Fruit fly (Drosophila melanogaster) Kc167 (cell line): Measurements from ENCODE around the gene Dpy-30L1.

Experiments used
- Myc ChIP-seq: fragments of >200 bp; optimal IDR thresholded peaks from 2 replicates; lab custom pipeline; 2017; ENCODE audit warnings: missing external identifiers
- Sin3A ChIP-seq: fragments of >200 bp; optimal IDR thresholded peaks from 2 replicates; lab custom pipeline; 2018; ENCODE audit warnings: missing external identifiers
- h ChIP-seq: fragments of >200 bp; optimal IDR thresholded peaks from 3 replicates; lab custom pipeline; 2018; ENCODE audit warnings: missing external identifiers
- insv ChIP-seq: fragments of >200 bp; optimal IDR thresholded peaks from 3 replicates; lab custom pipeline; 2018; ENCODE audit warnings: missing external identifiers
- psq ChIP-seq: fragments of >200 bp; optimal IDR thresholded peaks from 2 replicates; lab custom pipeline; 2017; ENCODE audit warnings: missing external identifiers
- ttk ChIP-seq: sonication (Bioruptor generic); optimal IDR thresholded peaks from 2 replicates; lab custom pipeline; 2017; ENCODE audit warnings: missing external identifiers

Gene Dpy-30L1

DNA sequence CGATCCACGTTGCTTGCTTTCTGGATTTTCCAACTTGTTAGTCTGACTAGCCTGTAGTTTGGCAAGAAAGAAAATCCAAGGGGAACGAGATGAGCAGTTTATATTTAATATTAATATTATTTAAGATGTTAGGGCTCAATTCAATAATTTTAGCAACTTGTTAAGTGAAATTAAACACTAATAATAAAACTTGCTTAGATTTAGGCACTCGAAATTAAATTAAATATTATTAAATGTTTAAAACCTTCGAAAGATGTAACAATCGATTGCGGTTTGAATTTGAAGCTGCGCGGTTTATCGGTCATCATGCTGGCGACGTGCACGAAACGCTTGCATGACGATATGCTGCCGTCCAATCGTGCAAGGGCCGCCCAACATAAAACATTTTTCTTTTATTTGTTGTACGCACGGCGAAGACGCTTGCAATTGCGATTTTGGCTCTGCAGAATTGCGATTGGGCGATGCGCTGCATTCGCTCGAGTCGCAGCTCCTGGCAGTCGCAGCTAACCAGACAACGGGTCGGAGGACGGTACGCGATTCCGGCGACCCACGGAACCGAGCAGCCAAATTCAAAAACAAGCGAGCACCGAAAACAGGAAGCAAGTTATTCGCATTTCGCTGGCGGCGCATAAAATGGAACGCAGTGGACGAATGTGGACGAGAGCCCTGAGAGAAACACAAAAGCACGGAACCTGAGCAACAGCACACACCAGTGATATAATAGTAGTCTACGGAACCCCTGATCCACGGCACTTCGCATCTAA, 4.7 kb downstream of the Dpy-30L1 start, which contains the start of the genes Vha16-5 and CG12299:
Gene Vha16-5 (minus strand): TSS at position 51 of the 764 bp plus-strand sequence.
Gene CG12299 (plus strand): TSS at position 353 of the 764 bp plus-strand sequence.
- no peak for TF ChIP-seq psq (lab: Kevin White, UChicago)
- TF ChIP-seq h (lab: Kevin White, UChicago): no peak
- TF ChIP-seq insv: no peak
- TF ChIP-seq Sin3A (lab: Kevin White, UChicago): no peak
- no peak for TF ChIP-seq Myc
- no peak for TF ChIP-seq ttk (lab: Kevin White, UChicago)

- TF ChIP-seq insv (no peak), ttk (lab: Kevin White, UChicago) (no peak), h (lab: Kevin White, UChicago) (no peak), Myc (no peak), psq (lab: Kevin White, UChicago) (no peak), Sin3A (lab: Kevin White, UChicago) (no peak)
These were observed 11.3 kb downstream of the Dpy-30L1 start, which contains the start of gene CG6729 for dm6 chr2L:10743714-10744113. Gene CG6729, minus strand, starts transcription at chr2L:10743935.

- TF ChIP-seq ttk (lab: Kevin White, UChicago): no peak
- TF ChIP-seq insv: no peak
- no peak for TF ChIP-seq psq (lab: Kevin White, UChicago)
- no peak for TF ChIP-seq Sin3A (lab: Kevin White, UChicago)
- no peak for TF ChIP-seq Myc
- TF ChIP-seq h (lab: Kevin White, UChicago): no peak
These were observed 15.8 kb downstream of the Dpy-30L1 start for dm6 chr2L:10748218-10748617.

dm6 chr2L:10749607-10750467, 17.4 kb downstream of the Dpy-30L1 start:
- TF ChIP-seq Sin3A (lab: Kevin White, UChicago) (no peak), h (lab: Kevin White, UChicago) (no peak), psq (lab: Kevin White, UChicago) (no peak), insv (no peak), Myc (no peak), ttk (lab: Kevin White, UChicago) (no peak)

- no peak for TF ChIP-seq Myc
- no peak for TF ChIP-seq psq (lab: Kevin White, UChicago)
- TF ChIP-seq ttk (lab: Kevin White, UChicago): no peak
- no peak for TF ChIP-seq h (lab: Kevin White, UChicago)
- TF ChIP-seq Sin3A (lab: Kevin White, UChicago): no peak
- no peak for TF ChIP-seq insv
These were observed 18.6 kb downstream of the Dpy-30L1 start for dm6 chr2L:10750915-10751612.

dm6 chr2L:10751879-10752620, 19.6 kb downstream of the Dpy-30L1 start:
- TF ChIP-seq ttk (lab: Kevin White, UChicago): no peak

DNA sequence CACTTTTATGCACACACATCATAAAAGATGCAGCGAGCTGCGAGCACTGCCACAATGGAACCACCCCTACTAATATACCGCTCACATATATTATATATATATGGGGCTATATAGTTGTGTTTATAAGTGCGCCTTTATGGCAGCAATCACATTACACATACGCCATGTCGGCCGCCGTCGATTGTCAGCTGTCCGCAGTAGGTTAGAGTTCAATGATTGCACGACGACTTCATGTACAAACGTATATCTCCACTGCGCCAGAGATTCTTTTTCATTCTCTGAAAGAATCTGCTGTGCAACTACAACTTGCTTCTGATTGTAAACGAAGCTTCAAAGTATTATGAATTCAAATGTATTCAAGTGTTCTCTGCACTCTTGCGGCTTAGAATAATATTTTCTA, 20.2 kb downstream of the Dpy-30L1 start:
- TF ChIP-seq Sin3A (lab: Kevin White, UChicago) (no peak), psq (lab: Kevin White, UChicago) (no peak), h (lab: Kevin White, UChicago) (no peak), insv (no peak), Myc (no peak), ttk (lab: Kevin White, UChicago) (no peak)

- TF ChIP-seq insv (no peak), ttk (lab: Kevin White, UChicago) (no peak), Sin3A (lab: Kevin White, UChicago) (no peak), Myc (no peak), h (lab: Kevin White, UChicago) (no peak), psq (lab: Kevin White, UChicago) (no peak)
These were observed 21.2 kb downstream of the Dpy-30L1 start for dm6 chr2L:10753618-10754017.

- TF ChIP-seq h (lab: Kevin White, UChicago) (no peak), insv (no peak), Myc (no peak), Sin3A (lab: Kevin White, UChicago) (no peak), psq (lab: Kevin White, UChicago) (no peak), ttk (lab: Kevin White, UChicago) (no peak)
These were observed 22.1 kb downstream of the Dpy-30L1 start for dm6 chr2L:10754599-10754998.

DNA sequence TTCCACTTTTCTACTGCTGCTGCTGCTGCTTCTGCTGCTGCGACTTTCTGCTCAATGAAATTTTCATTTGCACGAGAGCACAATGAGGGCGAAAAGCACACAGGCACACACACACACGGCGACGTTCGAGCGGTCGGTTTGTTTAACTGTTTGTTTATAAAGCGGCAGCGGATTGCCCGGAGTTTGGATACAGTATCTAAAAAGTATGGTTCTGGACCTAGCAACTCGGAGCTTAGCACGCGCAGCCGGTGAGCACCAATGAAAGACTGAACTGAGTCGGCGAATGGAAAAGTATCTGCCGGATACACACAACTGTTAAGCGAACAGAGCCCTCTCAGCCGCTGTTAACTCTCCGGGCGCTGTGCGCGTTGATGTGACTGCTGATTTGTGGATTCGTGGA, 23.6 kb downstream of the Dpy-30L1 start, which contains the start of gene CG17124:
Gene CG17124 (minus strand): TSS at position 277 of the 400 bp plus-strand sequence.
- TF ChIP-seq insv (no peak), psq (lab: Kevin White, UChicago) (no peak), h (lab: Kevin White, UChicago) (no peak), Myc (no peak), ttk (lab: Kevin White, UChicago) (no peak), Sin3A (lab: Kevin White, UChicago) (no peak)
